Fruit fly (Drosophila melanogaster) whole organism, embryonic: ENCODE data around the gene kirre.

ENCODE experiments used
- Bteb2 ChIP-seq: fragments of 200-800 bp; sonication (Bioruptor generic); optimal IDR thresholded peaks from 2 replicates; lab custom pipeline; 2016; ENCODE audit warnings: missing biosample characterization, missing genetic modification characterization
- C15 ChIP-seq: fragments of 200-800 bp; sonication (Bioruptor generic); IDR thresholded peaks from 3 replicates; pipeline ENCODE4 v1.3.6; 2022; ENCODE audit warnings: missing biosample characterization, missing genetic modification characterization
- CG10147 ChIP-seq: fragments of 200-800 bp; sonication (Bioruptor generic); optimal IDR thresholded peaks from 2 replicates; lab custom pipeline; 2019; ENCODE audit warnings: missing biosample characterization, mild to moderate bottlenecking, missing genetic modification characterization, moderate library complexity
- CG10267 ChIP-seq: fragments of 200-800 bp; sonication (Bioruptor generic); optimal IDR thresholded peaks from 2 replicates; lab custom pipeline; 2018; ENCODE audit warnings: missing biosample characterization, mild to moderate bottlenecking, missing genetic modification characterization, moderate library complexity
- CG10321 ChIP-seq: fragments of 200-800 bp; sonication (Bioruptor generic); IDR thresholded peaks from 2 replicates; pipeline ENCODE4 v1.3.6; 2022; ENCODE audit warnings: missing biosample characterization, missing genetic modification characterization
- CG11398 ChIP-seq: fragments of 200-800 bp; sonication (Bioruptor generic); optimal IDR thresholded peaks from 2 replicates; lab custom pipeline; 2016; ENCODE audit warnings: missing biosample characterization, missing genetic modification characterization
- CG12744 ChIP-seq: fragments of 200-800 bp; sonication (Bioruptor generic); optimal IDR thresholded peaks from 2 replicates; lab custom pipeline; 2016; ENCODE audit warnings: missing biosample characterization, missing genetic modification characterization
- CG13287 ChIP-seq: fragments of 200-800 bp; sonication (Bioruptor generic); IDR thresholded peaks from 2 replicates; pipeline ENCODE4 v1.3.6; 2022; ENCODE audit warnings: missing biosample characterization, missing genetic modification characterization; ENCODE audit not compliant: partially characterized antibody
- CG13775 ChIP-seq: fragments of 200-800 bp; sonication (Bioruptor generic); optimal IDR thresholded peaks from 3 replicates; lab custom pipeline; 2017; ENCODE audit warnings: missing biosample characterization, mild to moderate bottlenecking, missing genetic modification characterization
- CG15073 ChIP-seq: fragments of 200-800 bp; sonication (Bioruptor generic); optimal IDR thresholded peaks from 2 replicates; lab custom pipeline; 2016; ENCODE audit warnings: missing biosample characterization, missing genetic modification characterization
- CG1603 ChIP-seq: fragments of 200-800 bp; sonication (Bioruptor generic); optimal IDR thresholded peaks from 2 replicates; lab custom pipeline; 2019; ENCODE audit warnings: missing biosample characterization, mild to moderate bottlenecking, missing genetic modification characterization, moderate library complexity
- CG17186 ChIP-seq: fragments of 200-800 bp; sonication (Bioruptor generic); optimal IDR thresholded peaks from 3 replicates; lab custom pipeline; 2017; ENCODE audit warnings: missing biosample characterization, missing genetic modification reagents, missing genetic modification characterization
- CG18599 ChIP-seq: fragments of 200-800 bp; sonication (Bioruptor generic); optimal IDR thresholded peaks from 3 replicates; lab custom pipeline; 2017; ENCODE audit warnings: missing biosample characterization, missing genetic modification characterization, mild to moderate bottlenecking, moderate library complexity, missing genetic modification reagents
- CG2678 ChIP-seq: fragments of 200-800 bp; sonication (Bioruptor generic); optimal IDR thresholded peaks from 3 replicates; lab custom pipeline; 2019; ENCODE audit warnings: missing biosample characterization, mild to moderate bottlenecking, missing genetic modification characterization, moderate library complexity
- CG30020 ChIP-seq: fragments of 200-800 bp; optimal IDR thresholded peaks from 2 replicates; lab custom pipeline; 2019; ENCODE audit warnings: missing biosample characterization, mild to moderate bottlenecking, missing genetic modification characterization, moderate library complexity
- CG31224 ChIP-seq: fragments of 200-800 bp; sonication (Bioruptor generic); IDR thresholded peaks from 2 replicates; pipeline ENCODE4 v1.3.6; 2022; ENCODE audit warnings: missing biosample characterization, missing genetic modification characterization
- CG32767 ChIP-seq: fragments of 200-800 bp; sonication (Bioruptor generic); IDR thresholded peaks from 2 replicates; pipeline ENCODE4 v1.3.6; 2022; ENCODE audit warnings: missing biosample characterization, missing genetic modification characterization
- CG4424 ChIP-seq: fragments of 200-800 bp; sonication (Bioruptor generic); optimal IDR thresholded peaks from 3 replicates; lab custom pipeline; 2016; ENCODE audit warnings: missing biosample characterization, missing genetic modification characterization
- CG8765 ChIP-seq: fragments of 200-800 bp; sonication (Bioruptor generic); IDR thresholded peaks from 2 replicates; pipeline ENCODE4 v1.3.6; 2022; ENCODE audit warnings: missing biosample characterization, missing genetic modification characterization
- CG8924 ChIP-seq: fragments of 200-800 bp; optimal IDR thresholded peaks from 3 replicates; lab custom pipeline; 2019; ENCODE audit warnings: missing biosample characterization, mild to moderate bottlenecking, missing genetic modification characterization, moderate library complexity
- CG9797 ChIP-seq: fragments of 200-800 bp; sonication (Bioruptor generic); optimal IDR thresholded peaks from 3 replicates; lab custom pipeline; 2018; ENCODE audit warnings: missing biosample characterization, mild to moderate bottlenecking, missing genetic modification characterization
- CG9932 ChIP-seq: fragments of 200-800 bp; sonication (Bioruptor generic); IDR thresholded peaks from 2 replicates; pipeline ENCODE4 v1.3.6; 2022; ENCODE audit warnings: missing biosample characterization, missing genetic modification characterization
- Dip2 ChIP-seq: fragments of 200-800 bp; sonication (Bioruptor generic); IDR thresholded peaks from 2 replicates; pipeline ENCODE4 v1.3.6; 2022; ENCODE audit warnings: missing biosample characterization, missing genetic modification characterization
- Ets65A ChIP-seq: fragments of 200-800 bp; sonication (Bioruptor generic); peaks from one replicate; lab custom pipeline; 2016; ENCODE audit warnings: missing biosample characterization, missing genetic modification characterization
- Fer2 ChIP-seq: fragments of 200-800 bp; sonication (Bioruptor generic); optimal IDR thresholded peaks from 2 replicates; lab custom pipeline; 2018; ENCODE audit warnings: missing biosample characterization, mild to moderate bottlenecking, missing genetic modification characterization, moderate library complexity
- HLH4C ChIP-seq: fragments of 200-800 bp; sonication (Bioruptor generic); IDR thresholded peaks from 3 replicates; pipeline ENCODE4 v1.3.6; 2022; ENCODE audit warnings: missing biosample characterization, missing genetic modification characterization; ENCODE audit not compliant: partially characterized antibody
- HmgD ChIP-seq: fragments of 200-800 bp; sonication (Bioruptor generic); optimal IDR thresholded peaks from 3 replicates; lab custom pipeline; 2016; ENCODE audit warnings: missing biosample characterization, missing genetic modification characterization
- HmgZ ChIP-seq: fragments of 200-800 bp; sonication (Bioruptor generic); optimal IDR thresholded peaks from 2 replicates; lab custom pipeline; 2018; ENCODE audit warnings: missing biosample characterization, mild to moderate bottlenecking, missing genetic modification characterization
- MESR4 ChIP-seq: fragments of 200-800 bp; sonication (Bioruptor generic); optimal IDR thresholded peaks from 2 replicates; lab custom pipeline; 2018; ENCODE audit warnings: missing biosample characterization, mild to moderate bottlenecking, missing genetic modification characterization, moderate library complexity
- NC2α ChIP-seq: fragments of 200-800 bp; sonication (Bioruptor generic); optimal IDR thresholded peaks from 2 replicates; lab custom pipeline; 2016; ENCODE audit warnings: missing biosample characterization, missing genetic modification characterization
- NK7.1 ChIP-seq: fragments of 200-800 bp; sonication (Bioruptor generic); optimal IDR thresholded peaks from 3 replicates; lab custom pipeline; 2016; ENCODE audit warnings: missing biosample characterization, missing genetic modification characterization
- Nf-YA ChIP-seq: fragments of 200-800 bp; sonication (Bioruptor generic); IDR thresholded peaks from 2 replicates; pipeline ENCODE4 v1.3.6; 2022; ENCODE audit warnings: missing biosample characterization, missing genetic modification characterization
- Rx ChIP-seq: fragments of 200-800 bp; sonication (Bioruptor generic); IDR thresholded peaks from 2 replicates; pipeline ENCODE4 v1.3.6; 2022; ENCODE audit warnings: missing biosample characterization, missing genetic modification characterization
- Sry-β ChIP-seq: fragments of 200-800 bp; sonication (Bioruptor generic); optimal IDR thresholded peaks from 2 replicates; lab custom pipeline; 2018; ENCODE audit warnings: missing biosample characterization, mild to moderate bottlenecking, missing genetic modification characterization, moderate library complexity
- bab2 ChIP-seq: fragments of 200-800 bp; sonication (Bioruptor generic); optimal IDR thresholded peaks from 2 replicates; lab custom pipeline; 2016; ENCODE audit warnings: missing biosample characterization, missing genetic modification characterization
- br ChIP-seq: fragments of >200 bp; optimal IDR thresholded peaks from 2 replicates; lab custom pipeline; 2017
- cad ChIP-seq: fragments of >200 bp; optimal IDR thresholded peaks from 2 replicates; lab custom pipeline; 2017; ENCODE audit warnings: missing biosample characterization, missing genetic modification characterization
- chn ChIP-seq: fragments of 200-800 bp; sonication (Bioruptor generic); optimal IDR thresholded peaks from 2 replicates; lab custom pipeline; 2016; ENCODE audit warnings: missing biosample characterization, missing genetic modification characterization
- crc ChIP-seq: fragments of 200-800 bp; sonication (Bioruptor generic); optimal IDR thresholded peaks from 2 replicates; lab custom pipeline; 2016; ENCODE audit warnings: missing biosample characterization, missing genetic modification characterization
- dm ChIP-seq: fragments of 200-800 bp; sonication (Bioruptor generic); optimal IDR thresholded peaks from 3 replicates; lab custom pipeline; 2016; ENCODE audit warnings: missing biosample characterization, missing genetic modification characterization
- ewg ChIP-seq: fragments of 200-800 bp; sonication (Bioruptor generic); optimal IDR thresholded peaks from 3 replicates; lab custom pipeline; 2017; ENCODE audit warnings: mild to moderate bottlenecking, missing biosample characterization, missing genetic modification reagents, missing genetic modification characterization
- grn ChIP-seq: fragments of 200-800 bp; sonication (Bioruptor generic); optimal IDR thresholded peaks from 3 replicates; lab custom pipeline; 2017; ENCODE audit warnings: missing biosample characterization, missing genetic modification characterization
- gro ChIP-seq: fragments of 200-800 bp; sonication (Bioruptor generic); optimal IDR thresholded peaks from 2 replicates; lab custom pipeline; 2016; ENCODE audit warnings: missing biosample characterization, missing genetic modification characterization
- kni ChIP-seq: fragments of 200-800 bp; sonication (Bioruptor generic); optimal IDR thresholded peaks from 3 replicates; lab custom pipeline; 2017; ENCODE audit warnings: mild to moderate bottlenecking, missing biosample characterization, missing genetic modification reagents, missing genetic modification characterization
- luna ChIP-seq: fragments of 200-800 bp; sonication (Bioruptor generic); optimal IDR thresholded peaks from 2 replicates; lab custom pipeline; 2016; ENCODE audit warnings: missing biosample characterization, missing genetic modification characterization
- pan ChIP-seq, 4 experiments: fragments of >200 bp in 3 of 4; fragments of 200-800 bp in 1 of 4; sonication (Bioruptor generic) in 1 of 4; optimal IDR thresholded peaks in 3 of 4; IDR thresholded peaks in 1 of 4; 2 replicates each; pipeline versions ENCODE4 v1.3.6 to Lab custom; 2017 to 2022; ENCODE audit warnings: missing biosample characterization in 2 of 4, missing genetic modification characterization in 2 of 4, mixed read lengths in 1 of 4
- pfk ChIP-seq: fragments of 200-800 bp; sonication (Bioruptor generic); optimal IDR thresholded peaks from 2 replicates; lab custom pipeline; 2018; ENCODE audit warnings: missing biosample characterization, mild to moderate bottlenecking, missing genetic modification characterization, moderate library complexity
- row ChIP-seq: fragments of 200-800 bp; sonication (Bioruptor generic); IDR thresholded peaks from 3 replicates; pipeline ENCODE4 v1.3.6; 2022; ENCODE audit warnings: missing biosample characterization, missing genetic modification characterization
- seq ChIP-seq: fragments of 200-800 bp; sonication (Bioruptor generic); IDR thresholded peaks from 2 replicates; pipeline ENCODE4 v1.3.6; 2022; ENCODE audit warnings: missing biosample characterization, missing genetic modification characterization
- tna ChIP-seq: fragments of 200-800 bp; sonication (Bioruptor generic); IDR thresholded peaks from 2 replicates; pipeline ENCODE4 v1.3.6; 2022; ENCODE audit warnings: missing biosample characterization, missing genetic modification characterization; ENCODE audit not compliant: partially characterized antibody
- zfh2 ChIP-seq: fragments of 200-800 bp; sonication (Bioruptor generic); optimal IDR thresholded peaks from 2 replicates; lab custom pipeline; 2016; ENCODE audit warnings: missing biosample characterization, missing genetic modification characterization

kirre gene

DNA sequence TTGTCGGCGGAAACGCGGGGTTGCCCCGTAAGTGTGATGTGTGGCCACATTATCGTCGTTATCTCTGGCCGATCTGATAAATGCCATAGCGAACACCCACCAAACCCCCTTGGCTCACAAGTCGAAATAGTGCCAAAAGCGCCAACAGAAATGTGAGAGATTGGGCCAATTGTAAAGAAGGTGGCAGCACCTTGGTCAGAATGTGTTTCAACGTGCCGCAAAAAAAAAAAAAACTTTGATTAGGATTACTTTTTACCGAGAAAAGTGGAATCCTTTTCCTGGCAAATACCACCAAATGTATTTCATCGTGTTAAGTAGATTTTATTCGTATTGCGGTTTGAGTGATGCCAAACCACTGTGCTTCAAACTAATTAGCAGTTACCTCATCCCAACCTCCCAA lies 2.8 kb downstream of the kirre start (continued):
- TF ChIP-seq CG10321 (GFP tag; lab: Robert Waterston, UW) = peak; percentile 72
- TF ChIP-seq CG30020 = no peak
- TF ChIP-seq kni = no peak
- TF ChIP-seq HmgZ (tag; lab: Kevin White, UChicago) = peak; percentile 82
- TF ChIP-seq pan (optimal IDR thresholded peaks at IDR 0.05; lab: Kevin White, UChicago) = no peak
- peak in 1 of 2 experiments; percentile 93 for TF ChIP-seq pan (GFP tag; optimal IDR thresholded peaks at IDR 0.05 in 1 of 2, IDR thresholded peaks at IDR 0.05 in 1 of 2)
- no peak for TF ChIP-seq HLH4C
- peak; percentile 89 for TF ChIP-seq CG9932 (GFP tag; lab: Robert Waterston, UW)
- TF ChIP-seq CG4424 (GFP tag; lab: Kevin White, UChicago) = peak; percentile 57
- TF ChIP-seq CG13775 = peak; percentile 65
- peak; percentile 58 for TF ChIP-seq NK7.1 (GFP tag; lab: Kevin White, UChicago)
- TF ChIP-seq bab2 = peak; percentile 78
- TF ChIP-seq CG18599 (GFP tag; lab: Kevin White, UChicago) = peak; percentile 92
- peak; percentile 59; the same call in 1 of the 2 replicates for TF ChIP-seq CG8765 (GFP tag; lab: Robert Waterston, UW)
- peak; percentile 78 for TF ChIP-seq grn
- peak; percentile 83 for TF ChIP-seq seq (GFP tag; lab: Robert Waterston, UW)
- TF ChIP-seq Bteb2 = peak; percentile 73
- no peak for TF ChIP-seq pfk (GFP tag; lab: Kevin White, UChicago)
- no peak for TF ChIP-seq CG15073 (GFP tag; lab: Kevin White, UChicago)
- TF ChIP-seq Dip2 = peak; percentile 10; the same call in 1 of the 2 replicates
- no peak for TF ChIP-seq CG9797 (GFP tag; lab: Kevin White, UChicago)
- TF ChIP-seq CG31224 (GFP tag; lab: Robert Waterston, UW) = peak; percentile 85
- peak; percentile 60 for TF ChIP-seq CG12744
- TF ChIP-seq CG8924 (tag; lab: Kevin White, UChicago) = peak; percentile 52
- peak; percentile 20 for TF ChIP-seq CG1603 (tag; lab: Kevin White, UChicago)
- no peak for TF ChIP-seq MESR4 (GFP tag; lab: Kevin White, UChicago)
- peak; percentile 22 for TF ChIP-seq ewg
- TF ChIP-seq CG11398 (GFP tag; lab: Kevin White, UChicago) = peak; percentile 72
- no peak for TF ChIP-seq cad
- TF ChIP-seq CG13287 = no peak
- no peak for TF ChIP-seq tna (GFP tag; lab: Robert Waterston, UW)
- peak; percentile 86 for TF ChIP-seq CG2678
- TF ChIP-seq C15 (GFP tag; lab: Robert Waterston, UW) = peak; percentile 77; the same call in 2 of the 3 replicates
- TF ChIP-seq CG17186 (GFP tag; lab: Kevin White, UChicago) = no peak
- peak; percentile 93 for TF ChIP-seq row (GFP tag; lab: Robert Waterston, UW)
- peak; percentile 63 for TF ChIP-seq Ets65A
- TF ChIP-seq br (lab: Kevin White, UChicago) = no peak
- TF ChIP-seq gro = peak; percentile 88
- TF ChIP-seq CG10267 (tag; lab: Kevin White, UChicago) = peak; percentile 5
- peak; percentile 70 for TF ChIP-seq Nf-YA
- peak; percentile 29 for TF ChIP-seq NC2α (GFP tag; lab: Kevin White, UChicago)
- TF ChIP-seq HmgD (GFP tag; lab: Kevin White, UChicago) = peak; percentile 41
- TF ChIP-seq Fer2 (tag; lab: Kevin White, UChicago) = peak; percentile 54
- TF ChIP-seq CG10147 = peak; percentile 35
- TF ChIP-seq crc = peak; percentile 78
- peak; percentile 59 for TF ChIP-seq dm
- peak; percentile 79 for TF ChIP-seq Rx
- peak; percentile 77 for TF ChIP-seq CG32767 (GFP tag; lab: Robert Waterston, UW)
- TF ChIP-seq chn = peak; percentile 57
- peak; percentile 89 for TF ChIP-seq zfh2 (GFP tag; lab: Kevin White, UChicago)
- no peak for TF ChIP-seq Sry-β (GFP tag; lab: Kevin White, UChicago)
- peak; percentile 69 for TF ChIP-seq luna
